Worm (Caenorhabditis elegans): ENCODE data around the gene C25F9.11.

ce11 chrV:19467574-19467973 lies 34.7 kb upstream of the C25F9.11 start, which contains the start of gene Y43F8B.23:
- TF ChIP-seq unc-62 (GFP tag; optimal IDR thresholded peaks at IDR 0.05), result no peak
- no peak for TF ChIP-seq nhr-11 (tag; optimal IDR thresholded peaks at IDR 0.05)
- no peak for TF ChIP-seq ZK546.5 (tag; optimal IDR thresholded peaks at IDR 0.05)
- TF ChIP-seq nhr-6 (tag; optimal IDR thresholded peaks at IDR 0.05), result no peak
- peak; percentile 2 for TF ChIP-seq gmeb-1 (tag; optimal IDR thresholded peaks at IDR 0.05)
- TF ChIP-seq ztf-4 (tag; optimal IDR thresholded peaks at IDR 0.05), result no peak
- TF ChIP-seq sma-9 (GFP tag; optimal IDR thresholded peaks at IDR 0.05), result no peak
- TF ChIP-seq sma-9 (tag; optimal IDR thresholded peaks at IDR 0.05), result no peak
- TF ChIP-seq ama-1 (optimal IDR thresholded peaks at IDR 0.05), result no peak
- TF ChIP-seq nhr-237 (tag; optimal IDR thresholded peaks at IDR 0.05), result no peak
- no peak for TF ChIP-seq nhr-12 (tag; optimal IDR thresholded peaks at IDR 0.05)
